Worm (Caenorhabditis elegans): ENCODE results near the gene C15B12.1.
A peak's percentile ranks its signal among the peaks of the same experiment; 100 is the strongest.

Gene C15B12.1

DNA sequence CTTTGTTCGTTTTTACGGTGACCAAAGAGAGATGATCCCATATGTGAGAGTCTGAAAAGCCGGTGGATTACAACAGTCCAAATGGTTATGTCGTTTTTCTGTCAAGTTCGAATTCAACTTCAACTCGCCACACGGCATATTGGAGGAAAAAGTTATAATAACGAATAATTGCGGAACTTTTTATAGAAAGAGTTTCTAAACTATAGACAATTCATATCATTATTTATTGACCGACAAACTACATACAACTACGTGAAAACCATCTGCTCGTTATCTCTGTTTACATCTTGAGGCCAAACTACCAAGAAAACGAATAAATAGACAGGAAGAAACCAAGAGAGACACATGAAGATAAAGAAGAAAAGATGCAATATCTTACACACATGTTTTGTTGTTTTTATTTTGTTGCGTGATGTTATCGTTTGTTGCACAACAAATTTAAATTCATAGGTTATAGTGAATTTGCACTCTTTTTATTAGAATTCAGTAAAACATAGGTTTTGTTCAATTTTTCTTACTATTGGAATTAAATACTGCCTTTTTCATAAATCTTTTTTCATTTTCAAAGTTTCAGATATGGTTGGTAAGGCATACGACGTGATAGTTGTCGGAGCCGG, 2.8 kb upstream of the C15B12.1 start, which contains the start of the genes C15B12.4 and C15B12.8:
Gene C15B12.4 (minus strand): TSS at position 51 of the 617 bp plus-strand sequence.
Gene C15B12.8 (plus strand): TSS at position 567 of the 617 bp plus-strand sequence.
- TF ChIP-seq efl-1 (optimal IDR thresholded peaks at IDR 0.05) (no peak), efl-1 (GFP tag; optimal IDR thresholded peaks at IDR 0.05 in 1 of 2) (peak in 1 of 2 experiments; percentile 12), dsc-1 (tag; optimal IDR thresholded peaks at IDR 0.05) (peak; percentile 39), isw-1 (GFP tag; IDR thresholded peaks at IDR 0.05) (no peak), lin-14 (GFP tag; optimal IDR thresholded peaks at IDR 0.05) (no peak), nhr-76 (tag; optimal IDR thresholded peaks at IDR 0.05) (no peak), Y116A8C.19 (tag; optimal IDR thresholded peaks at IDR 0.05; ENCODE audit: borderline replicate concordance) (no peak), dpl-1 (GFP tag; optimal IDR thresholded peaks at IDR 0.05) (no peak), ceh-90 (tag; optimal IDR thresholded peaks at IDR 0.05) (no peak)

DNA sequence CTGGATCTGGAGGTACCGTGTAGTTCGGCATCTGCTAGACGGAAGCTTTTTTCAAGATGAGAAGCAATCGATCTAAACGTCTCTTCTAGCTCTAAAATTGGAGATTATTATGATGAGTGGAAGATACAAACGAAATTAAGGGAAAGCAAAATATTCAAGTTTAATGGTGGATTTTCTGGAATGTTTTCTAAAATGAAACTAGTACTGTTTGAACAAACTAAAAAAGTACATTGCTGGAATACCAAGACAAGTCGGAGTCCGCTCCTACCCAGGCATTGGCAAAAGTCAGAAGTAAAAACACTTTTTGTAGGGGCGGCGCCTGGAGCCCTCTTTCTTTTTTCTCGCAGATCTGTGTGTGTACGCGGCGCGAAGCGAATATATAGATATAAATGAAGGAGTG, 8.2 kb downstream of the C15B12.1 start, which contains the start of gene gar-1:
Gene gar-1 (minus strand): TSS at position 101 of the 400 bp plus-strand sequence.
- TF ChIP-seq fkh-8 (tag; optimal IDR thresholded peaks at IDR 0.05) (no peak), snpc-4 (tag; optimal IDR thresholded peaks at IDR 0.05) (no peak), nhr-20 (tag; optimal IDR thresholded peaks at IDR 0.05) (no peak), sup-37 (GFP tag; optimal IDR thresholded peaks at IDR 0.05) (no peak), zag-1 (tag; optimal IDR thresholded peaks at IDR 0.05) (no peak), ceh-8 (GFP tag; optimal IDR thresholded peaks at IDR 0.05) (no peak), efl-1 (optimal IDR thresholded peaks at IDR 0.05) (no peak), efl-1 (GFP tag; optimal IDR thresholded peaks at IDR 0.05 in 1 of 2) (peak in 1 of 2 experiments; percentile 61)

DNA sequence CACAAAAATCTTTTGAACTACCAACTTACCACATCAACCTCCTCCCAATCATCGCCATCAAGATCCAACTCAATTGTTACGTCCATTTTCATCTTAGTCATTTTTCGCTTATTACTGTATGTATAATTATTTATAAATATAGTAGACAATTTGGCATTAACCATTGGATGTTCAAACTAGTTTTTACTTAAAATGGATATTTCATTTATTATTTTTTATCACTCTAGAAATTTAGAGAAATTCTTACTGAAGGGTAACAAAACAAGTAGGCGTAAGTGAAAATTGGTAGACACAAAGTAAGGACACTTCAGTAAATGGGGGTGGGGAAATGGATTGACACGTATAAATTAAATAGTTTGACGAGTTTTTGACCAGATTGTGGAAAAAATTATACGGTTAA, 23.1 kb downstream of the C15B12.1 start, which contains the start of gene actl-1:
Gene actl-1 (minus strand): TSS at position 101 of the 400 bp plus-strand sequence.
- TF ChIP-seq nhr-84 (tag; optimal IDR thresholded peaks at IDR 0.05) (no peak), lin-14 (GFP tag; optimal IDR thresholded peaks at IDR 0.05) (no peak), aly-2 (tag; optimal IDR thresholded peaks at IDR 0.05) (no peak), lin-13 (GFP tag; optimal IDR thresholded peaks at IDR 0.05) (no peak), blmp-1 (tag; optimal IDR thresholded peaks at IDR 0.05) (no peak), mab-9 (GFP tag; IDR thresholded peaks at IDR 0.05) (no peak), grh-1 (GFP tag; IDR thresholded peaks at IDR 0.05) (no peak), Y116A8C.19 (tag; optimal IDR thresholded peaks at IDR 0.05; ENCODE audit: borderline replicate concordance) (no peak), jun-1 (tag; optimal IDR thresholded peaks at IDR 0.05) (no peak), efl-3 (GFP tag; optimal IDR thresholded peaks at IDR 0.05) (no peak), mef-2 (tag; optimal IDR thresholded peaks at IDR 0.05) (no peak), nhr-76 (tag; optimal IDR thresholded peaks at IDR 0.05) (no peak), ceh-90 (tag; optimal IDR thresholded peaks at IDR 0.05) (no peak), nhr-19 (GFP tag; conservative IDR thresholded peaks at IDR 0.05) (no peak), tbx-2 (tag; optimal IDR thresholded peaks at IDR 0.05) (no peak), ceh-88 (GFP tag; IDR thresholded peaks at IDR 0.05) (no peak)

DNA sequence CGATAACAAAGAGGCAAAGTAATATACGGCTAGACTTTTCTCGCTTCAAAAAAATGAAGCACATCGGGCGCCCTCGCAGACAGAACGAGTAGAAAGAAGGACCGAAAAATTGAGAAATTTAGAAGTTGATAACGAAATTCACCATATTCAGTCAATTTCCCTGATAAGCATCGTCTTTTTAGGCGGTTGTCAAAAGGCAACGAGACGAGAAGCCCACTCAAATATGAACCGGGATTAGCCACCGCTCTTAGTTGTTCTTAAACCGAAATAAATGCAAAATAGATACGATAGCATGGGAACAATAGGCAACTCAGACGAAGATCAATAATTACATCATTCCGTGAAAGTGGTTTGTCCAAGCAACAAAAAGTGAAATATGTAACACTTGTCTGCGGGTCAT, 26.5 kb downstream of the C15B12.1 start:
- peak; percentile 22 for TF ChIP-seq elt-2 (tag; optimal IDR thresholded peaks at IDR 0.05)
- no peak for TF ChIP-seq nhr-76 (tag; optimal IDR thresholded peaks at IDR 0.05)
- no peak for TF ChIP-seq unc-86 (tag; optimal IDR thresholded peaks at IDR 0.05)

DNA sequence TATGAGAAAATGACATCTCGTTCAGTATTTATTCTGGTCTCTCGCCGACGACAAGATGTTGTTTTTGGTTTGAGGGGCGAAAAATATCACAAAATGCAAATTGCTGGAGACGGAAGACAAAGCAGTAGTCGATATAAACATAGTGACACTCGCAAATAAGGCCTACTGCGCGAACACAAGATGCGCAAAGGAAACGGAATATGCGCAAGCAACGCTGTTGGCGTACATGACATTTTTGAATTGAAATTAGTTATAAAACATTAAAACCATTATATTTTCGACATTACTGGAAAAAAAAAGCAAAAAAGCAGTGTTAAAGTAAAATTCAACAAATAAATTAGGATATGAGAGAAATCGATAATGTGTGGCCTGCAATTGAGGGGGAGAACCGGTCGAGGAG, 28.4 kb downstream of the C15B12.1 start, which contains the start of gene cdf-1:
Gene cdf-1 (minus strand): TSS at position 136 of the 400 bp plus-strand sequence.
- TF ChIP-seq lir-3 (tag; optimal IDR thresholded peaks at IDR 0.05; ENCODE audit: poor library complexity) (no peak), aly-2 (tag; optimal IDR thresholded peaks at IDR 0.05) (no peak), efl-1 (optimal IDR thresholded peaks at IDR 0.05) (peak; percentile 6 to 19), efl-1 (GFP tag; optimal IDR thresholded peaks at IDR 0.05 in 1 of 2) (peak in 1 of 2 experiments; percentile 22), fkh-8 (tag; optimal IDR thresholded peaks at IDR 0.05) (no peak), mef-2 (tag; optimal IDR thresholded peaks at IDR 0.05) (no peak), blmp-1 (tag; optimal IDR thresholded peaks at IDR 0.05) (peak; percentile 70), nhr-77 (tag; optimal IDR thresholded peaks at IDR 0.05) (no peak), fkh-4 (tag; optimal IDR thresholded peaks at IDR 0.05; ENCODE audit: borderline replicate concordance) (no peak), grh-1 (GFP tag; IDR thresholded peaks at IDR 0.05) (no peak), nhr-84 (tag; optimal IDR thresholded peaks at IDR 0.05) (no peak), dsc-1 (tag; optimal IDR thresholded peaks at IDR 0.05) (no peak), nhr-47 (tag; optimal IDR thresholded peaks at IDR 0.05) (peak; percentile 14), unc-130 (tag; optimal IDR thresholded peaks at IDR 0.05) (peak; percentile 1), ceh-90 (tag; optimal IDR thresholded peaks at IDR 0.05) (no peak), tlp-1 (tag; optimal IDR thresholded peaks at IDR 0.05) (no peak), ceh-8 (GFP tag; optimal IDR thresholded peaks at IDR 0.05) (no peak), C16A3.4 (tag; optimal IDR thresholded peaks at IDR 0.05) (peak; percentile 37), pag-3 (tag; optimal IDR thresholded peaks at IDR 0.05; ENCODE audit: borderline replicate concordance, insufficient read depth) (no peak), xbp-1 (tag; optimal IDR thresholded peaks at IDR 0.05) (peak; percentile 54), lin-14 (GFP tag; optimal IDR thresholded peaks at IDR 0.05) (peak; percentile 53), vab-15 (tag; optimal IDR thresholded peaks at IDR 0.05) (no peak), nhr-19 (GFP tag; conservative IDR thresholded peaks at IDR 0.05) (no peak), pax-3 (tag; optimal IDR thresholded peaks at IDR 0.05) (no peak), sup-37 (GFP tag; optimal IDR thresholded peaks at IDR 0.05) (no peak), dpl-1 (GFP tag; optimal IDR thresholded peaks at IDR 0.05) (peak in 2 of 3 experiments; percentile 33 to 49)
